Fruit fly (Drosophila melanogaster) Kc167 (cell line): Measurements from ENCODE around the gene CG13053.

Experiments
- Sin3A ChIP-seq: fragments of >200 bp; optimal IDR thresholded peaks from 2 replicates; lab custom pipeline; 2018; ENCODE audit warnings: missing external identifiers
- h ChIP-seq: fragments of >200 bp; optimal IDR thresholded peaks from 3 replicates; lab custom pipeline; 2018; ENCODE audit warnings: missing external identifiers
- insv ChIP-seq: fragments of >200 bp; optimal IDR thresholded peaks from 3 replicates; lab custom pipeline; 2018; ENCODE audit warnings: missing external identifiers

DNA sequence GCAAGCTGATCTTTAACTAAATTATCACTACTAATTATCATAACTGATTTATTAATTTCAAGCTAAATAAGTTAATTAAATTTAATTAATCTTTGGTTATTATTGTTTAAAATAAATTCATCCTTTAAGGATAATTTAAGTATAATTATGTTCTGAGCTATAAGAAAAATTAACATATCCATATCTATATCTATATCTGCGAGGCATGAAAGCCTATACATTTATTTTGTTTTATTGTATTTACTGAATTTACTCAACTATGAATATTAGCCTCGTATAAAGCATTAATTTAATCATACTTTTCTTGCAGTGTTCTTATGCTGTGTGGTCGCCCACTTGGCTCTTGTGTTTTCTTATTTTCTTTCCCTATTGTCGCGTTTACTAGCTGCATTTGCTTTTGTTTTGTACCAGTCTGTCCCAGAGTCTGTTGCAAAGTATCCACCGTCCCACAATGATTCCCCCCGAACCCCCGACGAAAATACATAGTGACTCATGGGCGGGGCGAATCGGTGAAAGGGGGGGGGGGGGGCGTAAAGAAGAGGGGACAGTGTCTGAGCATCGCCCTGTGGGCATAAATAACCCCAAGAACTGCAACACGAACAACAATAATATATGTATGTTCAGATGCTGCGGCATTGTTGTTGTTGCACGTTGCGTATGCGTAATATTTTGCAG lies 44.9 kb downstream of the CG13053 start:
- TF ChIP-seq h (lab: Kevin White, UChicago) (no peak), insv (lab: Kevin White, UChicago) (no peak), Sin3A (lab: Kevin White, UChicago) (no peak)
